Fruit fly (Drosophila melanogaster) whole organism: Measurements from ENCODE around the gene TwdlD.

ENCODE experiments used
- CG8478 ChIP-seq: fragments of >200 bp; optimal IDR thresholded peaks from 2 replicates; lab custom pipeline; 2018; ENCODE audit warnings: inconsistent platforms
- Dll ChIP-seq: fragments of >200 bp; optimal IDR thresholded peaks from 2 replicates; lab custom pipeline; 2017
- EcR ChIP-seq, 2 experiments: fragments of >200 bp; optimal IDR thresholded peaks; 2 replicates each; lab custom pipeline; 2017; ENCODE audit warnings: missing biosample characterization in 2 of 2, missing genetic modification characterization in 2 of 2, missing genetic modification reagents in 2 of 2
- pan ChIP-seq: fragments of >200 bp; optimal IDR thresholded peaks from 2 replicates; lab custom pipeline; 2017
- psq ChIP-seq: fragments of >200 bp; optimal IDR thresholded peaks from 2 replicates; lab custom pipeline; 2017
- usp ChIP-seq: fragments of >200 bp; optimal IDR thresholded peaks from 2 replicates; lab custom pipeline; 2017; ENCODE audit warnings: missing biosample characterization, missing genetic modification characterization, mixed read lengths

dm6 chr3R:26629618-26630017, 10.2 kb upstream of the TwdlD start, which contains the start of gene TwdlJ:
- TF ChIP-seq Dll (lab: Kevin White, UChicago) = no peak
- TF ChIP-seq psq (lab: Kevin White, UChicago) = no peak
- no peak for TF ChIP-seq CG8478 (lab: Kevin White, UChicago)
- TF ChIP-seq EcR (GFP tag; optimal IDR thresholded peaks at IDR 0.05; lab: Kevin White, UChicago) = no peak
- TF ChIP-seq usp (GFP tag; lab: Kevin White, UChicago) = no peak
- TF ChIP-seq pan (lab: Kevin White, UChicago) = no peak
